Worm (Caenorhabditis elegans) whole organism, young adult: ENCODE data around the gene dhs-18.
A peak's percentile ranks its signal among the peaks of the same experiment; 100 is the strongest.

Experiments used
- B0035.1 ChIP-seq: sonication (generic microtip); optimal IDR thresholded peaks from 2 replicates; lab custom pipeline; 2016; ENCODE audit warnings: missing genetic modification characterization, mild to moderate bottlenecking, missing compliant biosample characterization, missing genotype, missing genetic modification reagents
- C06A6.2 ChIP-seq: fragments of 200-800 bp; sonication (Bioruptor generic); conservative IDR thresholded peaks from 2 replicates; pipeline ENCODE4 v1.3.6; 2022; ENCODE audit warnings: missing genetic modification characterization, missing compliant biosample characterization
- D2030.7 ChIP-seq: fragments of 200-800 bp; sonication (Bioruptor generic); IDR thresholded peaks from 2 replicates; pipeline ENCODE4 v1.3.6; 2022; ENCODE audit warnings: missing genetic modification reagents, missing genetic modification characterization, missing compliant biosample characterization
- F10E7.11 ChIP-seq: sonication (generic microtip); optimal IDR thresholded peaks from 2 replicates; lab custom pipeline; 2017; ENCODE audit warnings: mild to moderate bottlenecking, missing genetic modification characterization, moderate library complexity, missing compliant biosample characterization
- F33H1.4 ChIP-seq: fragments of 200-800 bp; sonication (Bioruptor generic); IDR thresholded peaks from 2 replicates; pipeline ENCODE4 v1.3.6; 2022; ENCODE audit warnings: missing genetic modification reagents, missing genetic modification characterization, missing compliant biosample characterization
- F39B2.1 ChIP-seq: fragments of 200-800 bp; sonication (Bioruptor generic); IDR thresholded peaks from 2 replicates; pipeline ENCODE4 v1.3.6; 2022; ENCODE audit warnings: missing genetic modification reagents, missing genetic modification characterization, missing compliant biosample characterization
- F55B11.4 ChIP-seq: sonication (generic microtip); optimal IDR thresholded peaks from 2 replicates; lab custom pipeline; 2016; ENCODE audit warnings: missing compliant biosample characterization, missing genetic modification characterization, borderline replicate concordance; ENCODE audit not compliant: insufficient read depth
- K11D2.4 ChIP-seq: fragments of 200-800 bp; sonication (Bioruptor generic); IDR thresholded peaks from 2 replicates; pipeline ENCODE4 v1.3.6; 2022; ENCODE audit warnings: missing genetic modification reagents, missing genetic modification characterization, missing compliant biosample characterization
- K12H6.12 ChIP-seq: fragments of 200-800 bp; sonication (Bioruptor generic); optimal IDR thresholded peaks from 2 replicates; lab custom pipeline; 2018; ENCODE audit warnings: mild to moderate bottlenecking, missing genetic modification characterization, missing compliant biosample characterization
- T07F8.4 ChIP-seq: sonication (generic microtip); optimal IDR thresholded peaks from 2 replicates; lab custom pipeline; 2016; ENCODE audit warnings: mild to moderate bottlenecking, missing genetic modification characterization, moderate library complexity, missing compliant biosample characterization
- T26A5.8 ChIP-seq: sonication (generic microtip); optimal IDR thresholded peaks from 2 replicates; lab custom pipeline; 2016; ENCODE audit warnings: missing genetic modification characterization, missing compliant biosample characterization
- Y53F4B.3 ChIP-seq: fragments of 200-800 bp; sonication (Bioruptor generic); IDR thresholded peaks from 2 replicates; pipeline ENCODE4 v1.3.6; 2022; ENCODE audit warnings: missing genetic modification reagents, missing genetic modification characterization, missing compliant biosample characterization
- athp-1 ChIP-seq: sonication (generic microtip); optimal IDR thresholded peaks from 2 replicates; lab custom pipeline; 2017; ENCODE audit warnings: mild to moderate bottlenecking, missing genetic modification characterization, missing compliant biosample characterization
- attf-5 ChIP-seq: fragments of 200-800 bp; sonication (Bioruptor generic); optimal IDR thresholded peaks from 2 replicates; lab custom pipeline; 2018; ENCODE audit warnings: mild to moderate bottlenecking, missing genetic modification characterization, missing compliant biosample characterization
- cebp-1 ChIP-seq, 2 experiments: fragments of 200-800 bp in 1 of 2; sonication (Bioruptor generic) in 1 of 2; sonication (generic microtip) in 1 of 2; IDR thresholded peaks in 1 of 2; optimal IDR thresholded peaks in 1 of 2; 2 replicates each; pipeline versions ENCODE4 v1.3.6 to Lab custom; 2017 to 2022; ENCODE audit warnings: missing compliant biosample characterization in 2 of 2, missing genetic modification characterization in 2 of 2, mild to moderate bottlenecking in 1 of 2, missing genetic modification reagents in 1 of 2, moderate library complexity in 1 of 2
- ceh-100 ChIP-seq: fragments of 200-800 bp; sonication (Bioruptor generic); IDR thresholded peaks from 2 replicates; pipeline ENCODE4 v1.3.6; 2022; ENCODE audit warnings: missing genetic modification reagents, missing genetic modification characterization, missing compliant biosample characterization
- ceh-27 ChIP-seq: fragments of 200-800 bp; sonication (Bioruptor generic); optimal IDR thresholded peaks from 2 replicates; lab custom pipeline; 2018; ENCODE audit warnings: mild to moderate bottlenecking, missing genetic modification characterization, moderate library complexity, missing compliant biosample characterization
- ceh-79 ChIP-seq: sonication (generic microtip); optimal IDR thresholded peaks from 2 replicates; lab custom pipeline; 2017; ENCODE audit warnings: mild to moderate bottlenecking, missing genetic modification characterization, missing compliant biosample characterization
- ceh-91 ChIP-seq: fragments of 200-800 bp; sonication (Bioruptor generic); IDR thresholded peaks from 2 replicates; pipeline ENCODE4 v1.3.6; 2022; ENCODE audit warnings: missing genetic modification reagents, missing genetic modification characterization, missing compliant biosample characterization
- ets-4 ChIP-seq: fragments of 200-800 bp; sonication (Bioruptor generic); optimal IDR thresholded peaks from 2 replicates; lab custom pipeline; 2018; ENCODE audit warnings: mild to moderate bottlenecking, missing genetic modification characterization, missing compliant biosample characterization
- hlh-26 ChIP-seq: fragments of 200-800 bp; sonication (Bioruptor generic); conservative IDR thresholded peaks from 2 replicates; pipeline ENCODE4 v1.3.6; 2022; ENCODE audit warnings: missing genetic modification reagents, missing genetic modification characterization, missing compliant biosample characterization
- hrde-1 ChIP-seq: sonication (generic microtip); optimal IDR thresholded peaks from 2 replicates; lab custom pipeline; 2016; ENCODE audit warnings: missing genetic modification characterization, mild to moderate bottlenecking, missing compliant biosample characterization, moderate library complexity, missing genotype, missing genetic modification reagents, borderline replicate concordance
- hsf-1 ChIP-seq: fragments of 200-800 bp; sonication (Bioruptor generic); IDR thresholded peaks from 2 replicates; pipeline ENCODE4 v1.3.6; 2022; ENCODE audit warnings: missing genetic modification reagents, missing genetic modification characterization, missing compliant biosample characterization
- lag-1 ChIP-seq: fragments of 200-800 bp; sonication (Bioruptor generic); IDR thresholded peaks from 2 replicates; pipeline ENCODE4 v1.3.6; 2022; ENCODE audit warnings: missing genetic modification reagents, missing genetic modification characterization, missing compliant biosample characterization
- lin-35 ChIP-seq, 3 experiments: fragments of 150-350 bp in 2 of 3; sonication (generic microtip) in 1 of 3; optimal IDR thresholded peaks; 2 replicates each; lab custom pipeline; 2014 to 2018; ENCODE audit warnings: missing biosample characterization in 3 of 3, missing genetic modification characterization in 3 of 3, missing genetic modification reagents in 3 of 3
- lin-54 ChIP-seq: fragments of 200-800 bp; sonication (Bioruptor generic); optimal IDR thresholded peaks from 2 replicates; lab custom pipeline; 2018; ENCODE audit warnings: mild to moderate bottlenecking, missing genetic modification characterization, missing compliant biosample characterization
- madf-10 ChIP-seq: sonication (generic microtip); optimal IDR thresholded peaks from 2 replicates; lab custom pipeline; 2016; ENCODE audit warnings: mild to moderate bottlenecking, missing genetic modification characterization, missing compliant biosample characterization
- madf-6 ChIP-seq: fragments of 200-800 bp; sonication (Bioruptor generic); IDR thresholded peaks from 2 replicates; pipeline ENCODE4 v1.3.6; 2022; ENCODE audit warnings: missing genetic modification reagents, missing genetic modification characterization, missing compliant biosample characterization
- mxl-1 ChIP-seq: sonication (generic microtip); optimal IDR thresholded peaks from 2 replicates; lab custom pipeline; 2016; ENCODE audit warnings: missing genetic modification characterization, missing compliant biosample characterization
- nfyb-1 ChIP-seq: fragments of 200-800 bp; sonication (Bioruptor generic); IDR thresholded peaks from 2 replicates; pipeline ENCODE4 v1.3.6; 2022; ENCODE audit warnings: missing genetic modification reagents, missing genetic modification characterization, missing compliant biosample characterization
- nhr-27 ChIP-seq: fragments of 200-800 bp; sonication (Bioruptor generic); optimal IDR thresholded peaks from 2 replicates; lab custom pipeline; 2018; ENCODE audit warnings: mild to moderate bottlenecking, missing genetic modification characterization, moderate library complexity, missing compliant biosample characterization
- nhr-80 ChIP-seq: sonication (generic microtip); optimal IDR thresholded peaks from 2 replicates; lab custom pipeline; 2016; ENCODE audit warnings: missing genetic modification characterization, missing compliant biosample characterization
- nhr-90 ChIP-seq: sonication (generic microtip); optimal IDR thresholded peaks from 2 replicates; lab custom pipeline; 2016; ENCODE audit warnings: missing genotype, mild to moderate bottlenecking, missing genetic modification characterization, missing compliant biosample characterization
- pbrm-1 ChIP-seq: fragments of 200-800 bp; sonication (Bioruptor generic); IDR thresholded peaks from 2 replicates; pipeline ENCODE4 v1.3.6; 2022; ENCODE audit warnings: missing genetic modification reagents, missing genetic modification characterization, missing compliant biosample characterization
- rcor-1 ChIP-seq: fragments of 200-800 bp; sonication (Bioruptor generic); IDR thresholded peaks from 2 replicates; pipeline ENCODE4 v1.3.6; 2022; ENCODE audit warnings: missing genetic modification reagents, missing genetic modification characterization, missing compliant biosample characterization
- sdz-38 ChIP-seq: sonication (generic microtip); optimal IDR thresholded peaks from 2 replicates; lab custom pipeline; 2016; ENCODE audit warnings: missing genotype, missing genetic modification characterization, missing compliant biosample characterization
- snpc-1.3 ChIP-seq: sonication (generic microtip); optimal IDR thresholded peaks from 2 replicates; lab custom pipeline; 2017; ENCODE audit warnings: missing genetic modification characterization, mild to moderate bottlenecking, missing compliant biosample characterization, antibody characterized with exemption, moderate library complexity, missing genotype, missing genetic modification reagents; ENCODE audit not compliant: insufficient read depth
- snpc-4 ChIP-seq, 5 experiments: fragments of 150-350 bp in 1 of 5; sonication (generic microtip) in 4 of 5; optimal IDR thresholded peaks; 2 replicates each; lab custom pipeline; 2014 to 2018; ENCODE audit warnings: missing genetic modification characterization in 5 of 5, missing biosample characterization in 3 of 5, antibody characterized with exemption in 2 of 5, mild to moderate bottlenecking in 2 of 5, missing compliant biosample characterization in 2 of 5, missing genotype in 2 of 5, moderate library complexity in 2 of 5, missing genetic modification reagents in 1 of 5
- tlf-1 ChIP-seq: fragments of 200-800 bp; sonication (Bioruptor generic); optimal IDR thresholded peaks from 2 replicates; lab custom pipeline; 2018; ENCODE audit warnings: mild to moderate bottlenecking, missing genetic modification characterization, missing compliant biosample characterization
- unc-130 ChIP-seq: sonication (generic microtip); optimal IDR thresholded peaks from 2 replicates; lab custom pipeline; 2016; ENCODE audit warnings: missing genetic modification reagents, missing genetic modification characterization, missing compliant biosample characterization
- ztf-18 ChIP-seq: sonication (generic microtip); optimal IDR thresholded peaks from 2 replicates; lab custom pipeline; 2016; ENCODE audit warnings: missing genotype, mild to moderate bottlenecking, missing genetic modification characterization, missing compliant biosample characterization
- ztf-28 ChIP-seq: fragments of 200-800 bp; sonication (Bioruptor generic); IDR thresholded peaks from 2 replicates; pipeline ENCODE4 v1.3.6; 2022; ENCODE audit warnings: missing genetic modification reagents, missing genetic modification characterization, missing compliant biosample characterization
- ztf-3 ChIP-seq: fragments of 200-800 bp; sonication (Bioruptor generic); optimal IDR thresholded peaks from 2 replicates; lab custom pipeline; 2018; ENCODE audit warnings: mild to moderate bottlenecking, missing genetic modification characterization, missing compliant biosample characterization
- ztf-6 ChIP-seq: fragments of 200-800 bp; sonication (Bioruptor generic); IDR thresholded peaks from 2 replicates; pipeline ENCODE4 v1.3.6; 2022; ENCODE audit warnings: missing genetic modification reagents, missing genetic modification characterization, missing compliant biosample characterization

The dhs-18 gene

ce11 chrV:11078874-11079273 is 32.2 kb upstream of the dhs-18 start:
- TF ChIP-seq cebp-1 (GFP tag; IDR thresholded peaks at IDR 0.05; lab: Robert Waterston, UW) (no peak), cebp-1 (tag; optimal IDR thresholded peaks at IDR 0.05; lab: Kevin White, UChicago) (peak; percentile 82), nhr-90 (tag; lab: Kevin White, UChicago) (no peak)

- TF ChIP-seq F10E7.11 (tag; lab: Kevin White, UChicago) = no peak
- no peak for TF ChIP-seq C06A6.2 (GFP tag; lab: Robert Waterston, UW)
- TF ChIP-seq ceh-79 = no peak
- TF ChIP-seq ceh-91 (GFP tag; lab: Robert Waterston, UW) = peak; percentile 86
- TF ChIP-seq unc-130 (GFP tag; lab: Kevin White, UChicago) = peak; percentile 50
- no peak for TF ChIP-seq T07F8.4 (tag; lab: Kevin White, UChicago)
- TF ChIP-seq lin-54 = peak; percentile 93
- TF ChIP-seq F55B11.4 (tag; lab: Kevin White, UChicago) = no peak
- peak; percentile 62 for TF ChIP-seq attf-5
- no peak for TF ChIP-seq F39B2.1 (GFP tag; lab: Robert Waterston, UW)
- TF ChIP-seq ceh-27 (GFP tag; lab: Kevin White, UChicago) = peak; percentile 67
- TF ChIP-seq madf-10 (tag; lab: Kevin White, UChicago) = no peak
- TF ChIP-seq T26A5.8 (tag; lab: Kevin White, UChicago) = no peak
- no peak for TF ChIP-seq B0035.1 (tag; lab: Kevin White, UChicago)
- TF ChIP-seq nfyb-1 (GFP tag; lab: Robert Waterston, UW) = peak; percentile 76; the same call in 1 of the 2 replicates
- TF ChIP-seq hlh-26 (GFP tag; lab: Robert Waterston, UW) = no peak
- TF ChIP-seq lin-35 (GFP tag; optimal IDR thresholded peaks at IDR 0.05; lab: Kevin White, UChicago) = peak; percentile 54 to 72 (median 65)
- TF ChIP-seq tlf-1 (GFP tag; lab: Kevin White, UChicago) = peak; percentile 55
- TF ChIP-seq mxl-1 = no peak
- peak; percentile 42 for TF ChIP-seq nhr-80
- peak; percentile 69 for TF ChIP-seq F33H1.4
- no peak for TF ChIP-seq ztf-18 (tag; lab: Kevin White, UChicago)
- peak; percentile 64 for TF ChIP-seq ceh-100 (GFP tag; lab: Robert Waterston, UW)
- TF ChIP-seq pbrm-1 = peak; percentile 85
- peak; percentile 22 for TF ChIP-seq athp-1 (tag; lab: Kevin White, UChicago)
- peak; percentile 76 for TF ChIP-seq snpc-1.3 (tag; lab: Kevin White, UChicago)
- TF ChIP-seq madf-6 (GFP tag; lab: Robert Waterston, UW) = peak; percentile 95
- TF ChIP-seq rcor-1 (GFP tag; lab: Robert Waterston, UW) = peak; percentile 70
- TF ChIP-seq ztf-6 (GFP tag; lab: Robert Waterston, UW) = no peak
- no peak for TF ChIP-seq Y53F4B.3 (GFP tag; lab: Robert Waterston, UW)
- peak; percentile 99 for TF ChIP-seq hsf-1 (GFP tag; lab: Robert Waterston, UW)
- peak; percentile 91 for TF ChIP-seq D2030.7
- peak; percentile 3 for TF ChIP-seq K12H6.12 (tag; lab: Kevin White, UChicago)
- TF ChIP-seq ztf-3 (GFP tag; lab: Kevin White, UChicago) = no peak
- peak; percentile 38 for TF ChIP-seq hrde-1
- no peak for TF ChIP-seq sdz-38 (tag; lab: Kevin White, UChicago)
- TF ChIP-seq ztf-28 (GFP tag; lab: Robert Waterston, UW) = 0 out of 2 replicates have a peak, but pooled peaks have one; percentile 54
- TF ChIP-seq nhr-27 (tag; lab: Kevin White, UChicago) = no peak
- TF ChIP-seq K11D2.4 (GFP tag; lab: Robert Waterston, UW) = 0 out of 2 replicates have a peak, but pooled peaks have one; percentile 33
- no peak for TF ChIP-seq ets-4 (GFP tag; lab: Kevin White, UChicago)
- no peak for TF ChIP-seq lag-1
- no peak for TF ChIP-seq snpc-4 (GFP tag; optimal IDR thresholded peaks at IDR 0.05; lab: Kevin White, UChicago)
- peak in 3 of 4 experiments; percentile 17 to 56 (median 55) for TF ChIP-seq snpc-4 (tag; optimal IDR thresholded peaks at IDR 0.05; lab: Kevin White, UChicago)
These were observed 31.6 kb upstream of the dhs-18 start, which contains the start of gene act-2 for ce11 chrV:11078104-11078724. Gene act-2, minus strand, starts transcription at chrV:11078154.
